Fruit fly (Drosophila melanogaster): ENCODE results near the gene CG4133.

Gene CG4133

DNA sequence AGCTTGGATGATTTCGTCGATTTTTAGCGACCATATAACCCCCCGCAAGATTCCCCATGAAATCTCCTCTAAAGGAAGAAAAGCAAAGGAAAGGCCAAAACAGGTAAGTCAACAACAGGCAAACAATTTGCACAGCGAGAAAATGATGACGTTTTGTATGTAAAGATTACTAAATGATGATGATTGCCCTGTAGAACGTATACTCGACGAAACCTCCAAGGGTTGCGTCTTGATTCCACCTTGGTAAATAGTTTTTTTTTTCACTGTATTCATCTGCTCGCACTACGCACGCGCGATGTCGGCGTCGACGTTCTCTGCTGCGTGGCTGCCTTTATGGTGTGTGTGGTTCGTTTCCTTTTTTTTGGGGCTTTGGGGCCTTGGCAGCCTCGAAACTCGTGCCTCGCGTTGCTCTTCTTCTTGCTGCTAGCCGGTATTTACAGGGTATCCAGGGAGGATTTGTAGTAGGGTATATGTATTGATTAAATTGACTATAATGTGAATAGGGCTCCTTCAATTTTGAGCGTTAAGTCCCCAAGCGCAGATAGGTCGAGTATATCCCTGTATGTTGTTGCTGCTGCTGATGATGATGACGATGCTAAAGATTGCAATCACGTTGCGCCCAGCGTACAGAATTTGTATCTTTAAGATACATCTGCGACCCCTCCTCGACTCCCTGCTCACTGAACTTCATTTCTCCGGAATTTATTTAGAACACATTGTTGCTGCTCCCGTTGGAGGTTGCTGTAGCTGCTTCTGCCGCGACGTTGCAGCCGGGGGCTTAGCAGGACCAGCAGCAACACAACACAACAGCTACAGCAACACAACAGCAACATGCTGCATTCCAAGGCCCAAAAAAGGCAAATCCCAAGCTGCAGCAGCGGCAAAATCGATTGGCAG, 27.7 kb upstream of the CG4133 start:
- peak; percentile 91 for TF ChIP-seq CG12605 (GFP tag; IDR thresholded peaks at IDR 0.05)
- TF ChIP-seq CG13204 (GFP tag; optimal IDR thresholded peaks at IDR 0.05): peak; percentile 88
- peak; percentile 91 for TF ChIP-seq rn (GFP tag; IDR thresholded peaks at IDR 0.05)
- TF ChIP-seq fd96Ca (GFP tag; IDR thresholded peaks at IDR 0.05): peak; percentile 98
- TF ChIP-seq CG9948 (tag; optimal IDR thresholded peaks at IDR 0.05): peak; percentile 87
- TF ChIP-seq CG34367 (tag; optimal IDR thresholded peaks at IDR 0.05): peak; percentile 81
- TF ChIP-seq Ets98B (GFP tag; IDR thresholded peaks at IDR 0.05): peak; percentile 96
- TF ChIP-seq CG17806 (tag; optimal IDR thresholded peaks at IDR 0.05): peak; percentile 90
- TF ChIP-seq CG10348 (GFP tag; IDR thresholded peaks at IDR 0.05): peak; percentile 69; the same call in 1 of the 2 replicates
- peak; percentile 89 for TF ChIP-seq Snoo (tag; optimal IDR thresholded peaks at IDR 0.05)
- peak; percentile 93 for TF ChIP-seq CG14655 (GFP tag; optimal IDR thresholded peaks at IDR 0.05)
- TF ChIP-seq CG32121 (GFP tag; IDR thresholded peaks at IDR 0.05): peak; percentile 93
- TF ChIP-seq CG8159 (tag; optimal IDR thresholded peaks at IDR 0.05): peak; percentile 90
- TF ChIP-seq D1 (tag; optimal IDR thresholded peaks at IDR 0.05): peak; percentile 77
- peak; percentile 90 for TF ChIP-seq gl (tag; optimal IDR thresholded peaks at IDR 0.05)
- TF ChIP-seq Pif1B (GFP tag; optimal IDR thresholded peaks at IDR 0.05): peak; percentile 94
- peak; percentile 93 for TF ChIP-seq CG15710 (tag; optimal IDR thresholded peaks at IDR 0.05)
- TF ChIP-seq CG4496 (GFP tag; IDR thresholded peaks at IDR 0.05): peak; percentile 96
- peak; percentile 79 for TF ChIP-seq EcR (GFP tag; optimal IDR thresholded peaks at IDR 0.05)
- TF ChIP-seq CG8301 (tag; optimal IDR thresholded peaks at IDR 0.05): peak; percentile 93
- peak; percentile 91 for TF ChIP-seq Pif1A (GFP tag; optimal IDR thresholded peaks at IDR 0.05)

DNA sequence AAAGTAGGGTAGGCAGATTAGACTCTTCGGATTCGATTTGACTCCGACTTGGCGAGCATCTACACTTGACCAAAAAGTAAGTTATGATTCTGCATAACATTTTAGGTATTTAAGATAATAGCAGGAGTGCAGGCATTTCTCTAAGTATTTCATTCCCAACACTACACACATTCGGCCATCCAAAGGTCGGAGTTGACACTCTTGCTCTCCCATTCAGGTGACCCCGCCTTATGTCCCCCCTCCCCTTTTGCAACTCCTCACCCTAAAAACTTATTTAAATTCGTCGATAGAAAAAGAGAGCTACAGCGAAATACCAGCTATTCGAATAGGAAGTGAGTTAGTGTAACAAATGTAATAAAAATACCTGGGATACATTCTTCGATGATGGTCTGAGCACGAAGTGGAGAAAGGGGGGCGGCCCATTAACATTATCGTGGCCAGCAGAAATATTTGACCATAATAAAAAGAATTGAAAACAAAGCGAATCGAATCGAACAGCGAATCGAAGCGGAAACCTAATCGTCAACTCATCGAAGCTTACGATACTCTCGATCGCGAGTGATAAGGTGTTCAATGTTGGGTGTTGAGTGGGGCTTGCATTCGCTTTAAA, 26.8 kb upstream of the CG4133 start:
- no peak for TF ChIP-seq Pif1B (GFP tag; optimal IDR thresholded peaks at IDR 0.05)
- no peak for TF ChIP-seq CG13204 (GFP tag; optimal IDR thresholded peaks at IDR 0.05)
- TF ChIP-seq CG14655 (GFP tag; optimal IDR thresholded peaks at IDR 0.05): no peak
- TF ChIP-seq CG10348 (GFP tag; IDR thresholded peaks at IDR 0.05): no peak
- no peak for TF ChIP-seq Ets98B (GFP tag; IDR thresholded peaks at IDR 0.05)
- no peak for TF ChIP-seq fd96Ca (GFP tag; IDR thresholded peaks at IDR 0.05)
- TF ChIP-seq CG12605 (GFP tag; IDR thresholded peaks at IDR 0.05): no peak
- no peak for TF ChIP-seq CG17806 (tag; optimal IDR thresholded peaks at IDR 0.05)

DNA sequence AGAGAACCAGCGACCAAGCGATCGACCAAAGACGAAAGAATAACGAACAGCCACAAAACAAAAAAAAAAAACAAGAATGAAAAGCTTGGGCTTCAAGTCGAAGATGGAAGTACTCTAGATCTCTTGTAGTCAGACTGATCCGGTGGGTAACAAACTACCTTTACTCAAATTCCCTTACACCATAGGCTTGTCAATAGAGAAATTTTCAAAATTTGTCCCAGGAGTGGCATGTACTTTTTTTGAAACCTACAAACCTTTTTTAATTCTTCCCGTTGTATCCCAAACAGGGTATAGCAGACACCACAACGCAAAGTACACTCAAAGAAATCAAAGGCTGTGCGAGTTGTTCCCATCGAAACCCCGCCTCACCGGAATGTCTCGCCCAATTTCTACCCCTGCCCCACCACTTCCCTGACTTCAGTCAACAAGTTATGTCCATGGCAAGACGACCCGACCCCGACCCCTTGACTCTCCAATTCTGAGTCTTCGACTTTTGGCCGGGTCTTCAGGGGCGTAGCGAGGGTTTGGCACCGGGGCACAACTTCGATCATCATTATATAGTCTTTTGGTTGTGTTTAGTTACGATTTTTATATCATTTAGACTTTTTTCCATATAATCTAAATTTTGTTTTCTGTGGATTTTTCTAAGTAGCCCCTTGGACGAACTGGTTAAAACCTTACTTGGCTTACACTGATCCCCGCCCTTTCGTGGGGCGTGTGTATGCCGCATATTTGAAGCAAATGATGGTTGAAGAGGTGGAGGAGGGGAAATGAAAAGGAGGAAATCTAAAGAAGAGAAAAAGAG, 25.4 kb upstream of the CG4133 start:
- TF ChIP-seq CG12605 (GFP tag; IDR thresholded peaks at IDR 0.05) (peak; percentile 62; the same call in 1 of the 2 replicates), Pif1B (GFP tag; optimal IDR thresholded peaks at IDR 0.05) (peak; percentile 82), Ets98B (GFP tag; IDR thresholded peaks at IDR 0.05) (peak; percentile 34), CG4496 (GFP tag; IDR thresholded peaks at IDR 0.05) (peak; percentile 60), fd96Ca (GFP tag; IDR thresholded peaks at IDR 0.05) (peak; percentile 77), CG8301 (tag; optimal IDR thresholded peaks at IDR 0.05) (peak; percentile 67), D1 (tag; optimal IDR thresholded peaks at IDR 0.05) (peak; percentile 82), CG15710 (tag; optimal IDR thresholded peaks at IDR 0.05) (peak; percentile 81), Snoo (tag; optimal IDR thresholded peaks at IDR 0.05) (peak; percentile 89), CG9948 (tag; optimal IDR thresholded peaks at IDR 0.05) (peak; percentile 83), CG13204 (GFP tag; optimal IDR thresholded peaks at IDR 0.05) (peak; percentile 43), CG34367 (tag; optimal IDR thresholded peaks at IDR 0.05) (peak; percentile 70), gl (tag; optimal IDR thresholded peaks at IDR 0.05) (peak; percentile 61), CG14655 (GFP tag; optimal IDR thresholded peaks at IDR 0.05) (peak; percentile 88), rn (GFP tag; IDR thresholded peaks at IDR 0.05) (no peak; the same call in 1 of the 2 replicates), CG10348 (GFP tag; IDR thresholded peaks at IDR 0.05) (no peak; the same call in 1 of the 2 replicates), CG32121 (GFP tag; IDR thresholded peaks at IDR 0.05) (no peak), Pif1A (GFP tag; optimal IDR thresholded peaks at IDR 0.05) (peak; percentile 87), CG8159 (tag; optimal IDR thresholded peaks at IDR 0.05) (peak; percentile 82), EcR (GFP tag; optimal IDR thresholded peaks at IDR 0.05) (peak; percentile 41), CG17806 (tag; optimal IDR thresholded peaks at IDR 0.05) (peak; percentile 81)

DNA sequence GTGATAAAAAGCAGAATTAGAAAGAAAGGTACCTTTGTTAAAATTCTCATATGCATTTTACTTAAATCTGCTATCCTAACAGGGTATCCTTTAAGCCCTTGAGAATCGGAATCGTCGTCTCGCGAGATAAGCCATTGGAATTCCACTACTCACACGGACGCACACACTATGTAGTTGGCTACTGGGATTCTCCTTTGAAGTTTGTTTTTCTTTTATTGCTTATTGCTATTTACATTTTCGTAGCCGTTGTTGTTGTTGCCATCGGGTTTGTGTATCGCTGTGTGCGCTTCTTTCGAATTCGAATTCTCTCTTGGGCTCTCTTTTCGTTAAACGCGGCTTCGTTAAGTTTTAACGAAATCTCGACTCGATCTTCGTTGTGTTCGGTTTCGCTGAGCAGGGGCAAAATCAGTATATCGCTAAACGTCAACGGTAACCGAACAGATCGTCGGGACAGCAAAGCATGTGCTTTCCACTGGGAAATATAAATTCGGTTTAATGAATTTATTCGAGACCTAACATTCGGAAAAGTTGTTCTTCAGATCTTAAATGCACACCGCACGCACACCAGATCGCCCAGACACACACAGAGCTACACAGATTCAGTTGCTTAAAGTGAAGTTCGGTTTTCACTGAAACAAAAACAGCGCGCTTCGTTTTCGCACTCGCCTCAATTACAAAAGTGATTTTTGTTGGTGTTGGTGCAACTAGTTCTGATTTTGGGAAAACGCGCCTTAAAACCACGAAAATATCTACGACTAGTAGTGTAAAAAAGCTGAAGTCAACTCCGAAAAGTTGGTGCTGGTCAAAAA, 24.3 kb upstream of the CG4133 start, which contains the start of gene ex:
Gene ex, plus strand, starts transcription at position 408 of the 809 bp plus-strand sequence.
- TF ChIP-seq Snoo (tag; optimal IDR thresholded peaks at IDR 0.05) (peak; percentile 11), CG10348 (GFP tag; IDR thresholded peaks at IDR 0.05) (no peak), Pif1B (GFP tag; optimal IDR thresholded peaks at IDR 0.05) (peak; percentile 70), fd96Ca (GFP tag; IDR thresholded peaks at IDR 0.05) (peak; percentile 69; the same call in 2 of the 3 replicates), CG34367 (tag; optimal IDR thresholded peaks at IDR 0.05) (peak; percentile 46), CG8159 (tag; optimal IDR thresholded peaks at IDR 0.05) (peak; percentile 45), CG8301 (tag; optimal IDR thresholded peaks at IDR 0.05) (peak; percentile 19), Pif1A (GFP tag; optimal IDR thresholded peaks at IDR 0.05) (peak; percentile 62), CG4496 (GFP tag; IDR thresholded peaks at IDR 0.05) (peak; percentile 88), EcR (GFP tag; optimal IDR thresholded peaks at IDR 0.05) (peak; percentile 26), CG13204 (GFP tag; optimal IDR thresholded peaks at IDR 0.05) (peak; percentile 55), CG15710 (tag; optimal IDR thresholded peaks at IDR 0.05) (peak; percentile 46), CG14655 (GFP tag; optimal IDR thresholded peaks at IDR 0.05) (peak; percentile 23), CG17806 (tag; optimal IDR thresholded peaks at IDR 0.05) (peak; percentile 37), Ets98B (GFP tag; IDR thresholded peaks at IDR 0.05) (peak; percentile 64; the same call in 1 of the 2 replicates), CG9948 (tag; optimal IDR thresholded peaks at IDR 0.05) (peak; percentile 64), D1 (tag; optimal IDR thresholded peaks at IDR 0.05) (no peak), CG12605 (GFP tag; IDR thresholded peaks at IDR 0.05) (peak; percentile 88), gl (tag; optimal IDR thresholded peaks at IDR 0.05) (peak; percentile 87), rn (GFP tag; IDR thresholded peaks at IDR 0.05) (no peak), CG32121 (GFP tag; IDR thresholded peaks at IDR 0.05) (peak; percentile 41; the same call in 1 of the 2 replicates)

All from whole organism, pupa.